Fruit fly (Drosophila melanogaster): ENCODE results near the gene TP53INP.

- TF ChIP-seq Neu2 (GFP tag; optimal IDR thresholded peaks at IDR 0.05; ENCODE audit: borderline replicate concordance) (no peak), sob (GFP tag; IDR thresholded peaks at IDR 0.05) (0 out of 2 replicates have a peak, but pooled peaks have one; percentile 10), Oli (tag; optimal IDR thresholded peaks at IDR 0.05) (no peak), CG18764 (GFP tag; optimal IDR thresholded peaks at IDR 0.05) (no peak), Doc2 (GFP tag; IDR thresholded peaks at IDR 0.05) (no peak), pb (GFP tag; optimal IDR thresholded peaks at IDR 0.05) (no peak), exex (tag; optimal IDR thresholded peaks at IDR 0.05) (no peak), bowl (GFP tag; IDR thresholded peaks at IDR 0.05) (no peak), CG3065 (GFP tag; optimal IDR thresholded peaks at IDR 0.05) (no peak), croc (GFP tag; conservative IDR thresholded peaks at IDR 0.05) (no peak), NC2β (GFP tag; optimal IDR thresholded peaks at IDR 0.05) (no peak), CG7786 (GFP tag; optimal IDR thresholded peaks at IDR 0.05) (no peak), CoRest (tag; optimal IDR thresholded peaks at IDR 0.05) (no peak), yki (optimal IDR thresholded peaks at IDR 0.05) (no peak)
Observed at dm6 chr3L:4367339-4367738, 39.4 kb upstream of the TP53INP start, which contains the start of gene CG11342.
